Worm (Caenorhabditis elegans): ENCODE results near the gene C12D5.3.

DNA sequence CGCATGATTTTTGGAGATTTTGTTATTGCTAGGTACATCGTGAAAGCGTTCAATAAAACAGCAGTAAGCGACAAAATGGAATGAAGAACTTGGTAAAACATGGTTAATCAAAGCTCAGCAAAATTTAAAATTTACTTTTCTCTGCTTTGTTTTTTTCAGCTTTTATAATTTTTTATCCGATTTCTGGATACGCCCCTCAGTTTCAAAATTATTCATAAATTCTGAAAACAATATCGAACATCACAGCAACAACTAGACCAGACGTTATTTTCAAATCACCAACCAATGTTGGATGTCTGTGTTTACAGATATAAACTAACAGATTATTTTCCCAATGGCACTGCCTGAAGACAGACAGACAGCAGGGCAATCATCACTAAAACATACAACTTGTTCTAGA, 41.3 kb upstream of the C12D5.3 start, which contains the start of gene srd-31:
- TF ChIP-seq T22C8.4 (GFP tag; IDR thresholded peaks at IDR 0.05) (no peak), cog-1 (tag; optimal IDR thresholded peaks at IDR 0.05) (no peak), klf-2 (GFP tag; conservative IDR thresholded peaks at IDR 0.05) (no peak)

Data from whole organism, midembryonic.